Fruit fly (Drosophila melanogaster) whole organism, prepupa: ENCODE measurements around the gene CG9626.

Experiments
- CG10669 ChIP-seq: fragments of 200-800 bp; sonication (Bioruptor generic); optimal IDR thresholded peaks from 3 replicates; lab custom pipeline; 2018; ENCODE audit warnings: missing biosample characterization, mild to moderate bottlenecking, missing genetic modification characterization, moderate library complexity
- CG11294 ChIP-seq: fragments of 200-800 bp; sonication (Bioruptor generic); IDR thresholded peaks from 2 replicates; pipeline ENCODE4 v1.3.6; 2022; ENCODE audit warnings: missing biosample characterization, missing genetic modification characterization
- CG11762 ChIP-seq: fragments of 200-800 bp; sonication (Bioruptor generic); optimal IDR thresholded peaks from 3 replicates; lab custom pipeline; 2016; ENCODE audit warnings: missing biosample characterization, missing genetic modification characterization; ENCODE audit not compliant: insufficient read depth
- CG15336 ChIP-seq: fragments of 200-800 bp; sonication (Bioruptor generic); IDR thresholded peaks from 2 replicates; pipeline ENCODE4 v1.3.6; 2022; ENCODE audit warnings: missing biosample characterization, missing genetic modification characterization
- CG1621 ChIP-seq: fragments of 200-800 bp; sonication (Bioruptor generic); optimal IDR thresholded peaks from 3 replicates; lab custom pipeline; 2018; ENCODE audit warnings: missing biosample characterization, mild to moderate bottlenecking, missing genetic modification characterization
- CG16779 ChIP-seq: fragments of 200-800 bp; sonication (Bioruptor generic); optimal IDR thresholded peaks from 3 replicates; lab custom pipeline; 2017; ENCODE audit warnings: missing biosample characterization, mild to moderate bottlenecking, missing genetic modification characterization
- CG3032 ChIP-seq: fragments of 200-800 bp; optimal IDR thresholded peaks from 2 replicates; lab custom pipeline; 2019; ENCODE audit warnings: missing biosample characterization, mild to moderate bottlenecking, missing genetic modification characterization, moderate library complexity
- CG32006 ChIP-seq: fragments of 200-800 bp; sonication (Bioruptor generic); optimal IDR thresholded peaks from 3 replicates; lab custom pipeline; 2017; ENCODE audit warnings: missing biosample characterization, mild to moderate bottlenecking, missing genetic modification characterization
- CG3919 ChIP-seq: fragments of 200-800 bp; sonication (Bioruptor generic); optimal IDR thresholded peaks from 3 replicates; lab custom pipeline; 2016; ENCODE audit warnings: missing biosample characterization, missing genetic modification characterization
- CG6163 ChIP-seq: fragments of 200-800 bp; sonication (Bioruptor generic); IDR thresholded peaks from 3 replicates; pipeline ENCODE4 v1.3.6; 2022; ENCODE audit warnings: missing biosample characterization, missing genetic modification characterization
- CG6276 ChIP-seq: fragments of 200-800 bp; sonication (Bioruptor generic); optimal IDR thresholded peaks from 2 replicates; lab custom pipeline; 2017; ENCODE audit warnings: missing biosample characterization, mild to moderate bottlenecking, missing genetic modification characterization
- CG6808 ChIP-seq: fragments of 200-800 bp; sonication (Bioruptor generic); optimal IDR thresholded peaks from 3 replicates; lab custom pipeline; 2017; ENCODE audit warnings: missing biosample characterization, missing genetic modification characterization, mild to moderate bottlenecking, moderate library complexity, missing genetic modification reagents
- CG6854 ChIP-seq: fragments of 200-800 bp; sonication (Bioruptor generic); optimal IDR thresholded peaks from 2 replicates; lab custom pipeline; 2017; ENCODE audit warnings: missing biosample characterization, mild to moderate bottlenecking, missing genetic modification characterization
- CG7368 ChIP-seq: fragments of 200-800 bp; sonication (Bioruptor generic); optimal IDR thresholded peaks from 3 replicates; lab custom pipeline; 2016; ENCODE audit warnings: missing biosample characterization, missing genetic modification characterization
- CG8119 ChIP-seq: fragments of 200-800 bp; sonication (Bioruptor generic); IDR thresholded peaks from 3 replicates; pipeline ENCODE4 v1.3.6; 2022; ENCODE audit warnings: missing biosample characterization, missing genetic modification characterization
- CG8319 ChIP-seq: fragments of 200-800 bp; sonication (Bioruptor generic); optimal IDR thresholded peaks from 3 replicates; lab custom pipeline; 2016; ENCODE audit warnings: missing biosample characterization, missing genetic modification characterization
- CG9139 ChIP-seq: fragments of 200-800 bp; sonication (Bioruptor generic); optimal IDR thresholded peaks from 3 replicates; lab custom pipeline; 2017; ENCODE audit warnings: missing biosample characterization, mild to moderate bottlenecking, missing genetic modification characterization
- Eip75B ChIP-seq: fragments of 200-800 bp; sonication (Bioruptor generic); optimal IDR thresholded peaks from 3 replicates; lab custom pipeline; 2016; ENCODE audit warnings: missing biosample characterization, missing genetic modification characterization
- Eip78C ChIP-seq: fragments of 200-800 bp; sonication (Bioruptor generic); peaks from one replicate; lab custom pipeline; 2016; ENCODE audit warnings: missing biosample characterization, missing genetic modification characterization
- Eip93F ChIP-seq: fragments of 200-800 bp; sonication (Bioruptor generic); optimal IDR thresholded peaks from 2 replicates; lab custom pipeline; 2016; ENCODE audit warnings: missing biosample characterization, mild to moderate bottlenecking, missing genetic modification characterization
- Ets21C ChIP-seq: fragments of 200-800 bp; sonication (Bioruptor generic); optimal IDR thresholded peaks from 3 replicates; lab custom pipeline; 2016; ENCODE audit warnings: missing biosample characterization, missing genetic modification characterization
- Ets96B ChIP-seq: fragments of 200-800 bp; optimal IDR thresholded peaks from 2 replicates; lab custom pipeline; 2019; ENCODE audit warnings: missing biosample characterization, mild to moderate bottlenecking, missing genetic modification characterization, moderate library complexity
- Gug ChIP-seq: fragments of 200-800 bp; sonication (Bioruptor generic); IDR thresholded peaks from 2 replicates; pipeline ENCODE4 v1.3.6; 2022; ENCODE audit warnings: missing biosample characterization, missing genetic modification characterization
- Hr38 ChIP-seq: sonication (Bioruptor generic); optimal IDR thresholded peaks from 2 replicates; lab custom pipeline; 2016; ENCODE audit warnings: missing biosample characterization, missing genetic modification characterization
- Hr4 ChIP-seq: fragments of 200-800 bp; sonication (Bioruptor generic); optimal IDR thresholded peaks from 3 replicates; lab custom pipeline; 2016; ENCODE audit warnings: missing biosample characterization, missing genetic modification characterization
- Lpt ChIP-seq: fragments of 200-800 bp; sonication (Bioruptor generic); optimal IDR thresholded peaks from 3 replicates; lab custom pipeline; 2016; ENCODE audit warnings: missing biosample characterization, missing genetic modification characterization
- Met ChIP-seq: fragments of 200-800 bp; sonication (Bioruptor generic); optimal IDR thresholded peaks from 3 replicates; lab custom pipeline; 2016; ENCODE audit warnings: missing biosample characterization, missing genetic modification characterization
- OdsH ChIP-seq: fragments of 200-800 bp; sonication (Bioruptor generic); optimal IDR thresholded peaks from 3 replicates; lab custom pipeline; 2016; ENCODE audit warnings: missing biosample characterization, missing genetic modification characterization
- Smox ChIP-seq: fragments of 200-800 bp; sonication (Bioruptor generic); optimal IDR thresholded peaks from 3 replicates; lab custom pipeline; 2016; ENCODE audit warnings: missing biosample characterization, missing genetic modification characterization
- Sox102F ChIP-seq: fragments of 200-800 bp; sonication (Bioruptor generic); optimal IDR thresholded peaks from 2 replicates; lab custom pipeline; 2016; ENCODE audit warnings: missing biosample characterization, mild to moderate bottlenecking, missing genetic modification characterization
- Sox14 ChIP-seq: fragments of 200-800 bp; sonication (Bioruptor generic); optimal IDR thresholded peaks from 3 replicates; lab custom pipeline; 2016; ENCODE audit warnings: missing biosample characterization, missing genetic modification characterization
- Sox15 ChIP-seq: fragments of 200-800 bp; sonication (Bioruptor generic); optimal IDR thresholded peaks from 3 replicates; lab custom pipeline; 2016; ENCODE audit warnings: missing biosample characterization, missing genetic modification characterization
- achi ChIP-seq: fragments of 200-800 bp; sonication (Bioruptor generic); optimal IDR thresholded peaks from 3 replicates; lab custom pipeline; 2016; ENCODE audit warnings: missing biosample characterization, missing genetic modification characterization
- acj6 ChIP-seq: fragments of 200-800 bp; sonication (Bioruptor generic); optimal IDR thresholded peaks from 3 replicates; lab custom pipeline; 2016; ENCODE audit warnings: missing biosample characterization, missing genetic modification characterization
- cyc ChIP-seq: fragments of 200-800 bp; sonication (Bioruptor generic); optimal IDR thresholded peaks from 3 replicates; lab custom pipeline; 2016; ENCODE audit warnings: missing biosample characterization, missing genetic modification characterization
- dac ChIP-seq: fragments of 200-800 bp; sonication (Bioruptor generic); optimal IDR thresholded peaks from 2 replicates; lab custom pipeline; 2017; ENCODE audit warnings: missing biosample characterization, mild to moderate bottlenecking, missing genetic modification characterization
- dsx ChIP-seq: fragments of 200-800 bp; optimal IDR thresholded peaks from 3 replicates; lab custom pipeline; 2019; ENCODE audit warnings: missing biosample characterization, mild to moderate bottlenecking, missing genetic modification characterization, moderate library complexity; ENCODE audit not compliant: poor library complexity, severe bottlenecking
- eg ChIP-seq: fragments of 200-800 bp; sonication (Bioruptor generic); IDR thresholded peaks from 3 replicates; pipeline ENCODE4 v1.3.6; 2022; ENCODE audit warnings: missing biosample characterization, missing genetic modification characterization
- esn ChIP-seq: fragments of 200-800 bp; sonication (Bioruptor generic); optimal IDR thresholded peaks from 2 replicates; lab custom pipeline; 2016; ENCODE audit warnings: missing biosample characterization, mild to moderate bottlenecking, missing genetic modification characterization, moderate library complexity
- fd59A ChIP-seq: fragments of 200-800 bp; sonication (Bioruptor generic); optimal IDR thresholded peaks from 2 replicates; lab custom pipeline; 2017; ENCODE audit warnings: missing biosample characterization, mild to moderate bottlenecking, missing genetic modification characterization, missing genetic modification reagents
- fd85E ChIP-seq: fragments of 200-800 bp; sonication (Bioruptor generic); optimal IDR thresholded peaks from 3 replicates; lab custom pipeline; 2016; ENCODE audit warnings: missing biosample characterization, missing genetic modification characterization
- fkh ChIP-seq: fragments of 200-800 bp; sonication (Bioruptor generic); optimal IDR thresholded peaks from 3 replicates; lab custom pipeline; 2017; ENCODE audit warnings: missing biosample characterization, mild to moderate bottlenecking, missing genetic modification characterization, moderate library complexity
- net ChIP-seq: fragments of 200-800 bp; sonication (Bioruptor generic); optimal IDR thresholded peaks from 3 replicates; lab custom pipeline; 2016; ENCODE audit warnings: missing biosample characterization, missing genetic modification characterization
- pdm3 ChIP-seq: fragments of 200-800 bp; sonication (Bioruptor generic); optimal IDR thresholded peaks from 3 replicates; lab custom pipeline; 2016; ENCODE audit warnings: missing biosample characterization, missing genetic modification characterization
- salr ChIP-seq, 2 experiments: fragments of 200-800 bp; sonication (Bioruptor generic); optimal IDR thresholded peaks; 3 replicates each; lab custom pipeline; 2016 to 2018; ENCODE audit warnings: missing biosample characterization in 2 of 2, missing genetic modification characterization in 2 of 2, mild to moderate bottlenecking in 1 of 2
- spab ChIP-seq: fragments of 200-800 bp; sonication (Bioruptor generic); optimal IDR thresholded peaks from 2 replicates; lab custom pipeline; 2017; ENCODE audit warnings: missing biosample characterization, mild to moderate bottlenecking, missing genetic modification characterization, missing genetic modification reagents
- ss ChIP-seq, 2 experiments: fragments of 200-800 bp; sonication (Bioruptor generic); optimal IDR thresholded peaks; 2 replicates in 1 of 2; 3 replicates in 1 of 2; lab custom pipeline; 2017 to 2018; ENCODE audit warnings: mild to moderate bottlenecking in 2 of 2, missing biosample characterization in 2 of 2, missing genetic modification characterization in 2 of 2, moderate library complexity in 1 of 2
- svp ChIP-seq: fragments of 200-800 bp; sonication (Bioruptor generic); peaks from one replicate; lab custom pipeline; 2016; ENCODE audit warnings: missing biosample characterization, missing genetic modification characterization
- topi ChIP-seq: fragments of 200-800 bp; sonication (Bioruptor generic); optimal IDR thresholded peaks from 3 replicates; lab custom pipeline; 2016; ENCODE audit warnings: missing biosample characterization, missing genetic modification characterization
- vri ChIP-seq: fragments of 200-800 bp; sonication (Bioruptor generic); optimal IDR thresholded peaks from 3 replicates; lab custom pipeline; 2016; ENCODE audit warnings: missing biosample characterization, mild to moderate bottlenecking, missing genetic modification characterization

The CG9626 gene

DNA sequence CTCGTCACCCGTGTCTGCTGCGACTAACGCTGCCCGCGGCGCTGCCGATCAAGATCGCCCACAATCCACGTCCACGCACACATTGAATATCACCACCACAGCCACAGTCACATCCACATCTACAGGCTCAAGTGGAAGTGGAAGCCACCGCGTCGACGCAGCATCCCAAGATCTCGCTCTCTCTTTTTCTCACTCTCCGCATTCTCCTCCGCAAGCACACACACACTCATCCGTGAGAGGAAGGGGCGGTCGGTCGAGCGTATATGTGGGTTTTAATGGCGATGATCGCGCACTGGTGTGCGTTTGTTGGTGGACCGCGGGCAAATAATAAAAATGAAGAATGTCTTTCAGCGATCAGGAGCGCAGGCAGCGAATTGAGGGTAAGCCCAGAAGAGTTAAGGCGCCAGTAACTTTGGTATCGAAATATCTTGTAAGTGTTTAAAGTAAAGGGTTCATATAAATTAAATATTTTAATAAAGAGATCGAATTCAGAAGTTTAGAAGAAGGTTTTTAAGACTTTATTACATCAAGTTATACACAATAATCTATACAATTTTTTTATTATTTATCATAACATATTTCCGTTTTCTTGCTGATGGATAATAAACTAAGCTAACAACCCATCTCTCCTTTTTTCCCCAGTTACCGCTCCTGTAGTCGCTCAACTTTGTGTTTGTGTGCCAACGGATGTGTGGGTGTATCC, 33.1 kb upstream of the CG9626 start, which contains the start of gene Poxm:
Poxm (minus strand) TSS at position 25 of the 703 bp plus-strand sequence.
- TF ChIP-seq vri (GFP tag; lab: Kevin White, UChicago) = peak; percentile 64
- TF ChIP-seq CG1621 (tag; lab: Kevin White, UChicago) = peak; percentile 76
- peak; percentile 60 for TF ChIP-seq fd85E (GFP tag; lab: Kevin White, UChicago)
- TF ChIP-seq topi (GFP tag; lab: Kevin White, UChicago) = peak; percentile 94
- TF ChIP-seq CG10669 = peak; percentile 95
- TF ChIP-seq CG6163 (GFP tag; lab: Robert Waterston, UW) = peak; percentile 88
- peak; percentile 94 for TF ChIP-seq CG15336 (GFP tag; lab: Robert Waterston, UW)
- TF ChIP-seq dac (GFP tag; lab: Kevin White, UChicago) = peak; percentile 95
- TF ChIP-seq Smox = peak; percentile 90
- TF ChIP-seq achi (GFP tag; lab: Kevin White, UChicago) = peak; percentile 96
- TF ChIP-seq CG3919 = peak; percentile 98
- TF ChIP-seq pdm3 (GFP tag; lab: Kevin White, UChicago) = peak; percentile 96
- TF ChIP-seq CG11294 (GFP tag; lab: Robert Waterston, UW) = peak; percentile 87
- peak; percentile 99 for TF ChIP-seq CG32006
- TF ChIP-seq Sox14 = peak; percentile 93
- peak; percentile 98 for TF ChIP-seq CG3032 (tag; lab: Kevin White, UChicago)
- TF ChIP-seq spab (GFP tag; lab: Kevin White, UChicago) = peak; percentile 95
- peak; percentile 98 for TF ChIP-seq OdsH (GFP tag; lab: Kevin White, UChicago)
- peak; percentile 97 for TF ChIP-seq acj6 (GFP tag; lab: Kevin White, UChicago)
- peak; percentile 97 for TF ChIP-seq CG6808 (GFP tag; lab: Kevin White, UChicago)
- TF ChIP-seq Met = peak; percentile 91
- peak; percentile 97 for TF ChIP-seq CG6276 (GFP tag; lab: Kevin White, UChicago)
- TF ChIP-seq dsx = peak; percentile 95
- peak; percentile 91 for TF ChIP-seq CG16779 (tag; lab: Kevin White, UChicago)
- TF ChIP-seq CG6854 (GFP tag; lab: Kevin White, UChicago) = peak; percentile 85
- peak; percentile 24 for TF ChIP-seq Eip93F (GFP tag; lab: Kevin White, UChicago)
- peak; percentile 96 for TF ChIP-seq svp
- peak; percentile 93 for TF ChIP-seq cyc (GFP tag; lab: Kevin White, UChicago)
- peak; percentile 90 for TF ChIP-seq Eip75B
- peak; percentile 91 for TF ChIP-seq eg (GFP tag; lab: Robert Waterston, UW)
- peak; percentile 72 to 98 for TF ChIP-seq salr (GFP tag; optimal IDR thresholded peaks at IDR 0.05; lab: Kevin White, UChicago)
- peak; percentile 96 for TF ChIP-seq fd59A (GFP tag; lab: Kevin White, UChicago)
- TF ChIP-seq esn (GFP tag; lab: Kevin White, UChicago) = peak; percentile 94
- peak; percentile 87 for TF ChIP-seq Sox102F (GFP tag; lab: Kevin White, UChicago)
- TF ChIP-seq ss (GFP tag; optimal IDR thresholded peaks at IDR 0.05; lab: Kevin White, UChicago) = peak; percentile 93 to 97
- peak; percentile 93 for TF ChIP-seq CG8319 (GFP tag; lab: Kevin White, UChicago)
- TF ChIP-seq Sox15 (GFP tag; lab: Kevin White, UChicago) = peak; percentile 95
- peak; percentile 96 for TF ChIP-seq Lpt (GFP tag; lab: Kevin White, UChicago)
- peak; percentile 92 for TF ChIP-seq Gug
- peak; percentile 78 for TF ChIP-seq fkh (GFP tag; lab: Kevin White, UChicago)
- peak; percentile 89 for TF ChIP-seq CG9139 (GFP tag; lab: Kevin White, UChicago)
- peak; percentile 99 for TF ChIP-seq Eip78C (GFP tag; lab: Kevin White, UChicago)
- TF ChIP-seq CG11762 (GFP tag; lab: Kevin White, UChicago) = peak; percentile 94
- no peak for TF ChIP-seq Hr38 (GFP tag; lab: Kevin White, UChicago)
- peak; percentile 95 for TF ChIP-seq net (GFP tag; lab: Kevin White, UChicago)
- TF ChIP-seq CG7368 (GFP tag; lab: Kevin White, UChicago) = peak; percentile 93
- peak; percentile 96 for TF ChIP-seq Ets96B
- peak; percentile 97 for TF ChIP-seq Hr4 (GFP tag; lab: Kevin White, UChicago)
- peak; percentile 97 for TF ChIP-seq CG8119 (GFP tag; lab: Robert Waterston, UW)
- TF ChIP-seq Ets21C (GFP tag; lab: Kevin White, UChicago) = peak; percentile 82
